Fruit fly (Drosophila melanogaster): ENCODE measurements around the gene Itpr.

Itpr gene

dm6 chr3R:5587863-5588519, 71.1 kb downstream of the Itpr start, which contains the start of gene CG2926 (continued):
- TF ChIP-seq disco-r (GFP tag; optimal IDR thresholded peaks at IDR 0.05) (no peak), salm (tag; optimal IDR thresholded peaks at IDR 0.05) (no peak), CG10366 (GFP tag; IDR thresholded peaks at IDR 0.05) (no peak), schlank (tag; optimal IDR thresholded peaks at IDR 0.05) (no peak), trem (tag; optimal IDR thresholded peaks at IDR 0.05) (peak; percentile 26), grn (GFP tag; optimal IDR thresholded peaks at IDR 0.05) (no peak), grau (tag; optimal IDR thresholded peaks at IDR 0.05) (no peak), CG7928 (GFP tag; optimal IDR thresholded peaks at IDR 0.05) (peak; percentile 6), fru (optimal IDR thresholded peaks at IDR 0.05) (no peak), Dip2 (GFP tag; IDR thresholded peaks at IDR 0.05) (no peak), zfh1 (GFP tag; IDR thresholded peaks at IDR 0.05) (no peak), CG5245 (GFP tag; optimal IDR thresholded peaks at IDR 0.05) (peak; percentile 94), Rx (GFP tag; IDR thresholded peaks at IDR 0.05) (no peak), vvl (GFP tag; IDR thresholded peaks at IDR 0.05) (peak; percentile 51), sens-2 (GFP tag; IDR thresholded peaks at IDR 0.05) (no peak), Dll (GFP tag; IDR thresholded peaks at IDR 0.05; ENCODE audit: partially characterized antibody) (peak; percentile 82), CG13287 (GFP tag; IDR thresholded peaks at IDR 0.05; ENCODE audit: partially characterized antibody) (peak; percentile 91), CG5953 (GFP tag; IDR thresholded peaks at IDR 0.05) (no peak), E2f2 (GFP tag; IDR thresholded peaks at IDR 0.05) (peak; percentile 72), seq (GFP tag; IDR thresholded peaks at IDR 0.05) (no peak), Hr78 (GFP tag; optimal IDR thresholded peaks at IDR 0.05) (no peak), Oaz (GFP tag; IDR thresholded peaks at IDR 0.05) (no peak), lilli (GFP tag; optimal IDR thresholded peaks at IDR 0.05) (peak; percentile 69), Hr3 (GFP tag; optimal IDR thresholded peaks at IDR 0.05) (no peak), CG9932 (GFP tag; IDR thresholded peaks at IDR 0.05) (peak; percentile 79), croc (GFP tag; conservative IDR thresholded peaks at IDR 0.05) (no peak), CG2202 (tag; optimal IDR thresholded peaks at IDR 0.05) (no peak), CG2120 (GFP tag; optimal IDR thresholded peaks at IDR 0.05) (peak; percentile 68), pan (optimal IDR thresholded peaks at IDR 0.05) (no peak), pan (GFP tag; optimal IDR thresholded peaks at IDR 0.05 in 1 of 2, IDR thresholded peaks at IDR 0.05 in 1 of 2) (peak in 1 of 2 experiments; percentile 16), CG1529 (GFP tag; optimal IDR thresholded peaks at IDR 0.05) (no peak), B-H2 (GFP tag; optimal IDR thresholded peaks at IDR 0.05) (no peak), kni (GFP tag; optimal IDR thresholded peaks at IDR 0.05) (no peak), CG2116 (GFP tag; optimal IDR thresholded peaks at IDR 0.05) (peak; percentile 69), Sox100B (GFP tag; optimal IDR thresholded peaks at IDR 0.05) (no peak), CG4424 (GFP tag; optimal IDR thresholded peaks at IDR 0.05) (no peak), CG6689 (GFP tag; IDR thresholded peaks at IDR 0.05) (no peak), CG15073 (GFP tag; optimal IDR thresholded peaks at IDR 0.05) (no peak), CG17829 (tag; optimal IDR thresholded peaks at IDR 0.05) (peak; percentile 57), CG11085 (GFP tag; IDR thresholded peaks at IDR 0.05) (peak; percentile 30; the same call in 1 of the 2 replicates), Nf-YB (GFP tag; optimal IDR thresholded peaks at IDR 0.05) (no peak), nom (GFP tag; optimal IDR thresholded peaks at IDR 0.05) (no peak), Ptx1 (GFP tag; IDR thresholded peaks at IDR 0.05) (peak; percentile 51), CG3995 (GFP tag; optimal IDR thresholded peaks at IDR 0.05) (peak; percentile 65), Neu2 (GFP tag; optimal IDR thresholded peaks at IDR 0.05; ENCODE audit: borderline replicate concordance) (no peak), Atf6 (GFP tag; IDR thresholded peaks at IDR 0.05) (peak; percentile 58), Hmx (GFP tag; optimal IDR thresholded peaks at IDR 0.05) (no peak), wek (GFP tag; optimal IDR thresholded peaks at IDR 0.05) (no peak), h (optimal IDR thresholded peaks at IDR 0.05) (no peak), dimm (GFP tag; IDR thresholded peaks at IDR 0.05) (no peak), CG6765 (GFP tag; optimal IDR thresholded peaks at IDR 0.05) (no peak), tup (GFP tag; optimal IDR thresholded peaks at IDR 0.05) (no peak)
